Worm (Caenorhabditis elegans) whole organism, L4/young adult: ENCODE results near the gene ZK355.8.

Source experiments
- W03F9.2 ChIP-seq: fragments of 150-350 bp; optimal IDR thresholded peaks from 2 replicates; lab custom pipeline; 2014; ENCODE audit warnings: missing biosample characterization, missing genetic modification characterization
- dao-5 ChIP-seq: sonication (generic microtip); optimal IDR thresholded peaks from 2 replicates; lab custom pipeline; 2016; ENCODE audit warnings: missing genotype, missing genetic modification characterization, moderate library complexity, missing compliant biosample characterization
- him-1 ChIP-seq: sonication (generic microtip); optimal IDR thresholded peaks from 2 replicates; lab custom pipeline; 2016; ENCODE audit warnings: missing genotype, missing genetic modification reagents, missing genetic modification characterization, missing compliant biosample characterization

The ZK355.8 gene

ce11 chrII:2920234-2920633 is 7.4 kb upstream of the ZK355.8 start:
- TF ChIP-seq dao-5 (tag; lab: Kevin White, UChicago) (no peak), him-1 (tag; lab: Kevin White, UChicago) (no peak), W03F9.2 (tag; lab: Kevin White, UChicago) (no peak)

- no peak for TF ChIP-seq him-1 (tag; lab: Kevin White, UChicago)
- TF ChIP-seq W03F9.2 (tag; lab: Kevin White, UChicago) = peak; percentile 4
These were observed 6.7 kb upstream of the ZK355.8 start for ce11 chrII:2920817-2921458.

- TF ChIP-seq him-1 (tag; lab: Kevin White, UChicago) (no peak), W03F9.2 (tag; lab: Kevin White, UChicago) (no peak), dao-5 (tag; lab: Kevin White, UChicago) (no peak)
These were observed 5.7 kb upstream of the ZK355.8 start for ce11 chrII:2921860-2922259.

ce11 chrII:2922359-2922758 is 5.2 kb upstream of the ZK355.8 start:
- TF ChIP-seq dao-5 (tag; lab: Kevin White, UChicago) (no peak), him-1 (tag; lab: Kevin White, UChicago) (no peak), W03F9.2 (tag; lab: Kevin White, UChicago) (no peak)

ce11 chrII:2922782-2923181 is 4.8 kb upstream of the ZK355.8 start:
- TF ChIP-seq W03F9.2 (tag; lab: Kevin White, UChicago) (no peak), dao-5 (tag; lab: Kevin White, UChicago) (no peak), him-1 (tag; lab: Kevin White, UChicago) (no peak)

ce11 chrII:2923617-2924016 is 4.0 kb upstream of the ZK355.8 start, which contains the start of gene ZK355.2:
Gene ZK355.2, plus strand, starts transcription at chrII:2923917.
- TF ChIP-seq dao-5 (tag; lab: Kevin White, UChicago) (no peak), W03F9.2 (tag; lab: Kevin White, UChicago) (no peak), him-1 (tag; lab: Kevin White, UChicago) (no peak)

ce11 chrII:2925032-2925431 is 2.6 kb upstream of the ZK355.8 start:
- TF ChIP-seq dao-5 (tag; lab: Kevin White, UChicago) (no peak), W03F9.2 (tag; lab: Kevin White, UChicago) (no peak), him-1 (tag; lab: Kevin White, UChicago) (no peak)

- TF ChIP-seq him-1 (tag; lab: Kevin White, UChicago) (no peak), dao-5 (tag; lab: Kevin White, UChicago) (no peak), W03F9.2 (tag; lab: Kevin White, UChicago) (no peak)
These were observed 1.6 kb upstream of the ZK355.8 start for ce11 chrII:2925806-2926558.

ce11 chrII:2929846-2930245 is 2.2 kb downstream of the ZK355.8 start:
- TF ChIP-seq dao-5 (tag; lab: Kevin White, UChicago) (no peak), W03F9.2 (tag; lab: Kevin White, UChicago) (no peak), him-1 (tag; lab: Kevin White, UChicago) (no peak)

- TF ChIP-seq him-1 (tag; lab: Kevin White, UChicago) (no peak), dao-5 (tag; lab: Kevin White, UChicago) (no peak), W03F9.2 (tag; lab: Kevin White, UChicago) (no peak)
These were observed 2.9 kb downstream of the ZK355.8 start, which contains the start of the genes irld-64 and irld-63 for ce11 chrII:2930499-2930898. Gene irld-64, minus strand, starts transcription at chrII:2930599. Gene irld-63, plus strand, starts transcription at chrII:2930728.

- no peak for TF ChIP-seq dao-5 (tag; lab: Kevin White, UChicago)
- no peak for TF ChIP-seq W03F9.2 (tag; lab: Kevin White, UChicago)
- no peak for TF ChIP-seq him-1 (tag; lab: Kevin White, UChicago)
These were observed 4.0 kb downstream of the ZK355.8 start for ce11 chrII:2931564-2931963.

ce11 chrII:2934354-2934753 is 6.8 kb downstream of the ZK355.8 start, which contains the start of gene irld-67:
Gene irld-67, minus strand, starts transcription at chrII:2934454.
- TF ChIP-seq W03F9.2 (tag; lab: Kevin White, UChicago) = no peak
- no peak for TF ChIP-seq him-1 (tag; lab: Kevin White, UChicago)
- no peak for TF ChIP-seq dao-5 (tag; lab: Kevin White, UChicago)

- TF ChIP-seq W03F9.2 (tag; lab: Kevin White, UChicago) = no peak
- TF ChIP-seq dao-5 (tag; lab: Kevin White, UChicago) = no peak
- no peak for TF ChIP-seq him-1 (tag; lab: Kevin White, UChicago)
These were observed 10.2 kb downstream of the ZK355.8 start, which contains the start of gene irld-65 for ce11 chrII:2937852-2938251. Gene irld-65, minus strand, starts transcription at chrII:2937952.
